Worm (Caenorhabditis elegans) whole organism, L3 larva: ENCODE data around the gene alh-11.

ENCODE experiments used
- ama-1 ChIP-seq: fragments of 150-350 bp; optimal IDR thresholded peaks from 2 replicates; lab custom pipeline; 2018
- elt-3 ChIP-seq, 3 experiments: fragments of 150-350 bp in 1 of 3; sonication (generic microtip) in 2 of 3; optimal IDR thresholded peaks; 2 replicates in 2 of 3; 4 replicates in 1 of 3; lab custom pipeline; 2014 to 2017; ENCODE audit warnings: missing biosample characterization in 3 of 3, missing genetic modification characterization in 3 of 3
- fkh-10 ChIP-seq: sonication (generic microtip); optimal IDR thresholded peaks from 2 replicates; lab custom pipeline; 2017; ENCODE audit warnings: missing biosample characterization, missing genetic modification reagents, missing genetic modification characterization
- fos-1 ChIP-seq: fragments of 150-350 bp; optimal IDR thresholded peaks from 2 replicates; lab custom pipeline; 2014; ENCODE audit warnings: missing biosample characterization, missing genetic modification characterization
- lin-39 ChIP-seq: fragments of 150-350 bp; optimal IDR thresholded peaks from 2 replicates; lab custom pipeline; 2018; ENCODE audit warnings: missing biosample characterization, missing genetic modification reagents, missing genetic modification characterization
- nfya-1 ChIP-seq: sonication (generic microtip); optimal IDR thresholded peaks from 2 replicates; lab custom pipeline; 2017; ENCODE audit warnings: missing genetic modification characterization, mild to moderate bottlenecking, missing compliant biosample characterization, antibody characterized with exemption, moderate library complexity; ENCODE audit not compliant: insufficient read depth
- nhr-67 ChIP-seq: fragments of 150-350 bp; optimal IDR thresholded peaks from 2 replicates; lab custom pipeline; 2014; ENCODE audit warnings: missing biosample characterization, missing genetic modification characterization
- nhr-76 ChIP-seq: fragments of 150-350 bp; sonication (generic microtip); optimal IDR thresholded peaks from 5 replicates; lab custom pipeline; 2014; ENCODE audit warnings: missing biosample characterization, missing genetic modification characterization
- nhr-77 ChIP-seq: fragments of 150-350 bp; optimal IDR thresholded peaks from 2 replicates; lab custom pipeline; 2014; ENCODE audit warnings: missing biosample characterization, missing genetic modification characterization
- unc-39 ChIP-seq: sonication (generic microtip); optimal IDR thresholded peaks from 4 replicates; lab custom pipeline; 2017; ENCODE audit warnings: missing biosample characterization, missing genetic modification characterization
- unc-62 ChIP-seq: fragments of 150-350 bp; sonication (generic microtip); optimal IDR thresholded peaks from 4 replicates; lab custom pipeline; 2014; ENCODE audit warnings: missing biosample characterization, missing genetic modification reagents, missing genetic modification characterization

DNA sequence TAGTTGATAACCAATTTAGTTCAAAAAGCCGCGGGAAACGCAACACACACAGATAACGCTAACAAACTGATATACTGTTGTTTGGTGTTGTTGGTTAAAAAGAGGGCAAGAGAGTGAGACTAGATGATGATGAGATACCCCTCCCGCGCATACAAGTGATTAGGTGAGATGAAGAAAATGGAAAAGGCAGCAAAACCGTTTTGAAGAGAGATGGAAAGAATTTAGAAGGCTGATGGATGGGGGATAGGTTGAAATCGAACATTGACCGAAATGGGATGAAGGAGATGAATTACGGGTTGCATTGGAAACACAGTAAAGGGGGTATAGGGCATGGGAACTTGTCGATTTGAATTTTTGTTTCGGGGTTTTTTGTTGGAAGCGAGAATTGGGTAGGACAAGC lies 29.9 kb downstream of the alh-11 start:
- TF ChIP-seq fos-1 (tag; lab: Kevin White, UChicago) (no peak), unc-39 (tag; lab: Kevin White, UChicago) (no peak), ama-1 (lab: Kevin White, UChicago) (no peak), nhr-67 (tag; lab: Kevin White, UChicago) (no peak), lin-39 (tag; lab: Kevin White, UChicago) (no peak), nhr-77 (no peak), fkh-10 (no peak), nhr-76 (tag; lab: Kevin White, UChicago) (no peak), elt-3 (tag; optimal IDR thresholded peaks at IDR 0.05; lab: Kevin White, UChicago) (peak in 1 of 3 experiments; percentile 13), unc-62 (GFP tag; lab: Kevin White, UChicago) (no peak), nfya-1 (tag; lab: Kevin White, UChicago) (no peak)
